Fruit fly (Drosophila melanogaster) whole organism, embryonic: Measurements from ENCODE around the gene CG10970.

Experiments used
- B-H1 ChIP-seq: fragments of 200-800 bp; sonication (Bioruptor generic); IDR thresholded peaks from 3 replicates; pipeline ENCODE4 v1.3.6; 2022; ENCODE audit warnings: missing biosample characterization, missing genetic modification characterization
- BEAF-32 ChIP-seq: fragments of 200-800 bp; sonication (Bioruptor generic); optimal IDR thresholded peaks from 3 replicates; lab custom pipeline; 2017; ENCODE audit warnings: missing biosample characterization, missing genetic modification characterization, mild to moderate bottlenecking, moderate library complexity, missing genetic modification reagents
- CG10959 ChIP-seq: fragments of 200-800 bp; sonication (Bioruptor generic); IDR thresholded peaks from 2 replicates; pipeline ENCODE4 v1.3.6; 2022; ENCODE audit warnings: missing biosample characterization, missing genetic modification characterization
- CG12071 ChIP-seq: fragments of 200-800 bp; sonication (Bioruptor generic); optimal IDR thresholded peaks from 3 replicates; lab custom pipeline; 2018; ENCODE audit warnings: missing biosample characterization, mild to moderate bottlenecking, missing genetic modification characterization
- CG12155 ChIP-seq: fragments of 200-800 bp; sonication (Bioruptor generic); optimal IDR thresholded peaks from 3 replicates; lab custom pipeline; 2016; ENCODE audit warnings: missing biosample characterization, missing genetic modification characterization
- CG12299 ChIP-seq: fragments of 200-800 bp; sonication (Bioruptor generic); optimal IDR thresholded peaks from 2 replicates; lab custom pipeline; 2018; ENCODE audit warnings: missing biosample characterization, mild to moderate bottlenecking, missing genetic modification characterization
- CG14014 ChIP-seq: fragments of 200-800 bp; sonication (Bioruptor generic); IDR thresholded peaks from 2 replicates; pipeline ENCODE4 v1.3.6; 2022; ENCODE audit warnings: missing biosample characterization, missing genetic modification characterization
- CG16779 ChIP-seq: fragments of 200-800 bp; sonication (Bioruptor generic); IDR thresholded peaks from 2 replicates; pipeline ENCODE4 v1.3.6; 2022; ENCODE audit warnings: missing biosample characterization, missing genetic modification characterization
- CG16863 ChIP-seq: fragments of 200-800 bp; sonication (Bioruptor generic); optimal IDR thresholded peaks from 3 replicates; lab custom pipeline; 2016; ENCODE audit warnings: missing biosample characterization, missing genetic modification characterization
- CG18619 ChIP-seq: fragments of 200-800 bp; sonication (Bioruptor generic); optimal IDR thresholded peaks from 3 replicates; lab custom pipeline; 2017; ENCODE audit warnings: missing biosample characterization, mild to moderate bottlenecking, missing genetic modification characterization
- CG2120 ChIP-seq: fragments of 200-800 bp; sonication (Bioruptor generic); optimal IDR thresholded peaks from 3 replicates; lab custom pipeline; 2016; ENCODE audit warnings: missing biosample characterization, missing genetic modification characterization
- CG32767 ChIP-seq: fragments of 200-800 bp; sonication (Bioruptor generic); IDR thresholded peaks from 2 replicates; pipeline ENCODE4 v1.3.6; 2022; ENCODE audit warnings: missing biosample characterization, missing genetic modification characterization
- CG4282 ChIP-seq: fragments of 200-800 bp; sonication (Bioruptor generic); optimal IDR thresholded peaks from 2 replicates; lab custom pipeline; 2016; ENCODE audit warnings: missing biosample characterization, missing genetic modification characterization
- CG5245 ChIP-seq: fragments of 200-800 bp; sonication (Bioruptor generic); optimal IDR thresholded peaks from 3 replicates; lab custom pipeline; 2016; ENCODE audit warnings: missing biosample characterization, missing genetic modification characterization
- CG7357 ChIP-seq: fragments of 200-800 bp; sonication (Bioruptor generic); IDR thresholded peaks from 3 replicates; pipeline ENCODE4 v1.3.6; 2022; ENCODE audit warnings: missing biosample characterization, missing genetic modification characterization
- CG7786 ChIP-seq: fragments of 200-800 bp; sonication (Bioruptor generic); optimal IDR thresholded peaks from 2 replicates; lab custom pipeline; 2016; ENCODE audit warnings: missing biosample characterization, missing genetic modification characterization
- CG7839 ChIP-seq: fragments of 200-800 bp; sonication (Bioruptor generic); optimal IDR thresholded peaks from 3 replicates; lab custom pipeline; 2018; ENCODE audit warnings: missing biosample characterization, mild to moderate bottlenecking, missing genetic modification characterization, moderate library complexity
- CG8924 ChIP-seq: fragments of 200-800 bp; optimal IDR thresholded peaks from 3 replicates; lab custom pipeline; 2019; ENCODE audit warnings: missing biosample characterization, mild to moderate bottlenecking, missing genetic modification characterization, moderate library complexity
- D19B ChIP-seq: fragments of 200-800 bp; sonication (Bioruptor generic); optimal IDR thresholded peaks from 2 replicates; lab custom pipeline; 2017; ENCODE audit warnings: missing biosample characterization, mild to moderate bottlenecking, missing genetic modification characterization
- ERR ChIP-seq: fragments of 200-800 bp; sonication (Bioruptor generic); optimal IDR thresholded peaks from 2 replicates; lab custom pipeline; 2016; ENCODE audit warnings: missing biosample characterization, missing genetic modification characterization
- Elba2 ChIP-seq: fragments of 200-800 bp; sonication (Bioruptor generic); optimal IDR thresholded peaks from 3 replicates; lab custom pipeline; 2016; ENCODE audit warnings: missing biosample characterization, missing genetic modification characterization
- Fer2 ChIP-seq: fragments of 200-800 bp; sonication (Bioruptor generic); optimal IDR thresholded peaks from 2 replicates; lab custom pipeline; 2018; ENCODE audit warnings: missing biosample characterization, mild to moderate bottlenecking, missing genetic modification characterization, moderate library complexity
- Fer3 ChIP-seq: fragments of 200-800 bp; sonication (Bioruptor generic); optimal IDR thresholded peaks from 2 replicates; lab custom pipeline; 2018; ENCODE audit warnings: missing biosample characterization, mild to moderate bottlenecking, missing genetic modification characterization, moderate library complexity
- HLH54F ChIP-seq: fragments of 200-800 bp; sonication (Bioruptor generic); optimal IDR thresholded peaks from 3 replicates; lab custom pipeline; 2016; ENCODE audit warnings: missing biosample characterization, missing genetic modification characterization
- Hr51 ChIP-seq, 2 experiments: fragments of 200-800 bp; sonication (Bioruptor generic); optimal IDR thresholded peaks; 2 replicates in 1 of 2; 3 replicates in 1 of 2; lab custom pipeline; 2016 to 2018; ENCODE audit warnings: missing biosample characterization in 2 of 2, missing genetic modification characterization in 2 of 2, mild to moderate bottlenecking in 1 of 2, moderate library complexity in 1 of 2
- Hr78 ChIP-seq, 2 experiments: fragments of 200-800 bp in 1 of 2; fragments of >200 bp in 1 of 2; sonication (Bioruptor generic) in 1 of 2; optimal IDR thresholded peaks; 2 replicates each; lab custom pipeline; 2017 to 2019; ENCODE audit warnings: missing biosample characterization in 2 of 2, missing genetic modification characterization in 2 of 2, mild to moderate bottlenecking in 1 of 2, moderate library complexity in 1 of 2
- MESR4 ChIP-seq: fragments of 200-800 bp; sonication (Bioruptor generic); optimal IDR thresholded peaks from 2 replicates; lab custom pipeline; 2018; ENCODE audit warnings: missing biosample characterization, mild to moderate bottlenecking, missing genetic modification characterization, moderate library complexity
- MTF-1 ChIP-seq: fragments of 200-800 bp; sonication (Bioruptor generic); optimal IDR thresholded peaks from 2 replicates; lab custom pipeline; 2018; ENCODE audit warnings: missing biosample characterization, mild to moderate bottlenecking, missing genetic modification characterization, borderline replicate concordance
- NFAT ChIP-seq: fragments of 200-800 bp; sonication (Bioruptor generic); IDR thresholded peaks from 2 replicates; pipeline ENCODE4 v1.3.6; 2022; ENCODE audit warnings: missing biosample characterization, missing genetic modification characterization
- NfI ChIP-seq: fragments of 200-800 bp; sonication (Bioruptor generic); optimal IDR thresholded peaks from 3 replicates; lab custom pipeline; 2018; ENCODE audit warnings: missing biosample characterization, mild to moderate bottlenecking, missing genetic modification characterization, moderate library complexity
- Stat92E ChIP-seq, 3 experiments: fragments of >200 bp in 2 of 3; fragments of 200-800 bp in 1 of 3; sonication (Bioruptor generic) in 1 of 3; optimal IDR thresholded peaks; 2 replicates each; lab custom pipeline; 2017 to 2019; ENCODE audit warnings: missing biosample characterization in 3 of 3, missing genetic modification characterization in 3 of 3, mild to moderate bottlenecking in 1 of 3, moderate library complexity in 1 of 3
- Vsx1 ChIP-seq: fragments of 200-800 bp; sonication (Bioruptor generic); optimal IDR thresholded peaks from 2 replicates; lab custom pipeline; 2017; ENCODE audit warnings: missing biosample characterization, mild to moderate bottlenecking, missing genetic modification characterization, missing genetic modification reagents
- ash1 ChIP-seq: fragments of 200-800 bp; sonication (Bioruptor generic); optimal IDR thresholded peaks from 2 replicates; lab custom pipeline; 2018; ENCODE audit warnings: missing biosample characterization, mild to moderate bottlenecking, missing genetic modification characterization
- bbx ChIP-seq: fragments of 200-800 bp; sonication (Bioruptor generic); IDR thresholded peaks from 2 replicates; pipeline ENCODE4 v1.3.6; 2022; ENCODE audit warnings: missing biosample characterization, missing genetic modification characterization; ENCODE audit not compliant: partially characterized antibody
- chn ChIP-seq: fragments of 200-800 bp; sonication (Bioruptor generic); optimal IDR thresholded peaks from 2 replicates; lab custom pipeline; 2016; ENCODE audit warnings: missing biosample characterization, missing genetic modification characterization
- dati ChIP-seq: fragments of 200-800 bp; sonication (Bioruptor generic); IDR thresholded peaks from 2 replicates; pipeline ENCODE4 v1.3.6; 2022; ENCODE audit warnings: missing biosample characterization, missing genetic modification characterization
- disco-r ChIP-seq: fragments of 200-800 bp; sonication (Bioruptor generic); optimal IDR thresholded peaks from 2 replicates; lab custom pipeline; 2016; ENCODE audit warnings: missing biosample characterization, missing genetic modification characterization
- exex ChIP-seq: fragments of 200-800 bp; sonication (Bioruptor generic); optimal IDR thresholded peaks from 4 replicates; lab custom pipeline; 2018; ENCODE audit warnings: missing biosample characterization, mild to moderate bottlenecking, missing genetic modification characterization, moderate library complexity
- gem ChIP-seq: fragments of 200-800 bp; sonication (Bioruptor generic); optimal IDR thresholded peaks from 2 replicates; lab custom pipeline; 2019; ENCODE audit warnings: missing biosample characterization, mild to moderate bottlenecking, missing genetic modification characterization, moderate library complexity
- gro ChIP-seq: fragments of 200-800 bp; sonication (Bioruptor generic); optimal IDR thresholded peaks from 2 replicates; lab custom pipeline; 2016; ENCODE audit warnings: missing biosample characterization, missing genetic modification characterization
- her ChIP-seq: fragments of 200-800 bp; sonication (Bioruptor generic); optimal IDR thresholded peaks from 2 replicates; lab custom pipeline; 2016; ENCODE audit warnings: missing biosample characterization, missing genetic modification characterization
- jing ChIP-seq: fragments of 200-800 bp; sonication (Bioruptor generic); optimal IDR thresholded peaks from 2 replicates; lab custom pipeline; 2018; ENCODE audit warnings: missing biosample characterization, mild to moderate bottlenecking, missing genetic modification characterization
- lmd ChIP-seq: fragments of 200-800 bp; sonication (Bioruptor generic); IDR thresholded peaks from 2 replicates; pipeline ENCODE4 v1.3.6; 2022; ENCODE audit warnings: missing biosample characterization, missing genetic modification characterization
- oc ChIP-seq: fragments of 200-800 bp; sonication (Bioruptor generic); optimal IDR thresholded peaks from 2 replicates; lab custom pipeline; 2018; ENCODE audit warnings: missing biosample characterization, mild to moderate bottlenecking, missing genetic modification characterization, moderate library complexity
- p53 ChIP-seq: fragments of 200-800 bp; sonication (Bioruptor generic); optimal IDR thresholded peaks from 2 replicates; lab custom pipeline; 2016; ENCODE audit warnings: missing biosample characterization, missing genetic modification characterization
- pfk ChIP-seq: fragments of 200-800 bp; sonication (Bioruptor generic); optimal IDR thresholded peaks from 2 replicates; lab custom pipeline; 2018; ENCODE audit warnings: missing biosample characterization, mild to moderate bottlenecking, missing genetic modification characterization, moderate library complexity
- pros ChIP-seq: fragments of 200-800 bp; sonication (Bioruptor generic); optimal IDR thresholded peaks from 3 replicates; lab custom pipeline; 2019; ENCODE audit warnings: missing biosample characterization, mild to moderate bottlenecking, missing genetic modification characterization, moderate library complexity
- sc ChIP-seq, 3 experiments: fragments of >200 bp in 2 of 3; fragments of 200-800 bp in 1 of 3; sonication (Bioruptor generic) in 1 of 3; optimal IDR thresholded peaks; 2 replicates in 2 of 3; 3 replicates in 1 of 3; lab custom pipeline; 2017; ENCODE audit warnings: mild to moderate bottlenecking in 1 of 3, missing biosample characterization in 1 of 3, missing genetic modification characterization in 1 of 3, missing genetic modification reagents in 1 of 3
- tio ChIP-seq: fragments of 200-800 bp; sonication (Bioruptor generic); optimal IDR thresholded peaks from 2 replicates; lab custom pipeline; 2017; ENCODE audit warnings: missing biosample characterization, missing genetic modification characterization, inconsistent platforms
- wek ChIP-seq: fragments of 200-800 bp; sonication (Bioruptor generic); optimal IDR thresholded peaks from 3 replicates; lab custom pipeline; 2018; ENCODE audit warnings: missing biosample characterization, mild to moderate bottlenecking, missing genetic modification characterization, moderate library complexity
- yki ChIP-seq: fragments of >200 bp; optimal IDR thresholded peaks from 3 replicates; lab custom pipeline; 2018

Gene CG10970

DNA sequence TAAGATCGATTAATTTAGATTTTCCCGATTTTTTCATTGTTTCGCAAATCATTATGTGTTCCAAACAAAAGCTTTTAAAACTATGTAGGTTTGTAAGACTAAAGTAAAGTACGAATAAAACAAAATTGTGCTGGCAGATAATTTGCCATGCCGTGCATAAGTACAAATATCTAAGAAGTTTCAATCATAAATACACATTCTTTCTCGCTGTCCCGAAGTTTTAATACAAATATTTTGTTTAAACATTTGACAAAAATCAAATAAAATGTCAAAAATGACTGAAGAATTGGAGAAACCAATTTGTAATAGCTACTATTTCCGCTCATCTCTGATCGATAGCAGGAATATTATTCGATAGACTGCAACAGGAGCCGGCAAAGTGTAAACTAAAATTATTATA is 11.4 kb upstream of the CG10970 start, which contains the start of gene APC4 (continued):
- TF ChIP-seq Stat92E (GFP tag; optimal IDR thresholded peaks at IDR 0.05; lab: Kevin White, UChicago) = no peak
- TF ChIP-seq disco-r = no peak
- peak; percentile 28 for TF ChIP-seq CG8924 (tag; lab: Kevin White, UChicago)
- TF ChIP-seq CG7839 (tag; lab: Kevin White, UChicago) = peak; percentile 39
- no peak for TF ChIP-seq Vsx1 (GFP tag; lab: Kevin White, UChicago)
- no peak for TF ChIP-seq ash1 (GFP tag; lab: Kevin White, UChicago)
- no peak for TF ChIP-seq chn
- TF ChIP-seq CG12155 (GFP tag; lab: Kevin White, UChicago) = no peak
- TF ChIP-seq pros (GFP tag; lab: Kevin White, UChicago) = no peak
- TF ChIP-seq CG12299 = no peak
- no peak for TF ChIP-seq NFAT (GFP tag; lab: Robert Waterston, UW)
- no peak for TF ChIP-seq oc (tag; lab: Kevin White, UChicago)
- peak; percentile 47 for TF ChIP-seq BEAF-32
- TF ChIP-seq CG7357 = no peak
- no peak for TF ChIP-seq CG14014
- TF ChIP-seq CG18619 (GFP tag; lab: Kevin White, UChicago) = no peak
- peak; percentile 9 for TF ChIP-seq CG7786 (GFP tag; lab: Kevin White, UChicago)
- no peak for TF ChIP-seq CG16863
- no peak for TF ChIP-seq her (GFP tag; lab: Kevin White, UChicago)
- no peak for TF ChIP-seq CG16779 (GFP tag; lab: Robert Waterston, UW)
- TF ChIP-seq HLH54F (GFP tag; lab: Kevin White, UChicago) = no peak
- TF ChIP-seq D19B (GFP tag; lab: Kevin White, UChicago) = no peak
- TF ChIP-seq Hr78 (GFP tag; optimal IDR thresholded peaks at IDR 0.05; lab: Kevin White, UChicago) = no peak
- no peak for TF ChIP-seq ERR (GFP tag; lab: Kevin White, UChicago)
- no peak for TF ChIP-seq CG12071
- TF ChIP-seq bbx (GFP tag; lab: Robert Waterston, UW) = no peak
- TF ChIP-seq tio (GFP tag; lab: Kevin White, UChicago) = no peak
- TF ChIP-seq B-H1 (GFP tag; lab: Robert Waterston, UW) = no peak
- TF ChIP-seq p53 (GFP tag; lab: Kevin White, UChicago) = no peak
- TF ChIP-seq dati (GFP tag; lab: Robert Waterston, UW) = no peak
- no peak for TF ChIP-seq Fer2 (tag; lab: Kevin White, UChicago)
- no peak for TF ChIP-seq CG5245 (GFP tag; lab: Kevin White, UChicago)
- no peak for TF ChIP-seq CG10959
- TF ChIP-seq gro (GFP tag; lab: Kevin White, UChicago) = no peak
- TF ChIP-seq MTF-1 (GFP tag; lab: Kevin White, UChicago) = no peak
- no peak for TF ChIP-seq pfk
- peak; percentile 0 for TF ChIP-seq Fer3 (tag; lab: Kevin White, UChicago)
- peak; percentile 56 for TF ChIP-seq CG2120 (GFP tag; lab: Kevin White, UChicago)
- no peak for TF ChIP-seq yki (lab: Kevin White, UChicago)
- no peak for TF ChIP-seq gem (tag; lab: Kevin White, UChicago)
- no peak for TF ChIP-seq sc (optimal IDR thresholded peaks at IDR 0.05; lab: Kevin White, UChicago)
- no peak for TF ChIP-seq sc (GFP tag; optimal IDR thresholded peaks at IDR 0.05; lab: Kevin White, UChicago)
- TF ChIP-seq exex = no peak
- TF ChIP-seq Elba2 (GFP tag; lab: Kevin White, UChicago) = no peak
- TF ChIP-seq wek (GFP tag; lab: Kevin White, UChicago) = no peak
- no peak for TF ChIP-seq MESR4 (GFP tag; lab: Kevin White, UChicago)
- no peak for TF ChIP-seq CG32767 (GFP tag; lab: Robert Waterston, UW)
- TF ChIP-seq CG4282 (GFP tag; lab: Kevin White, UChicago) = no peak
- no peak for TF ChIP-seq jing
- peak in 1 of 2 experiments; percentile 41 for TF ChIP-seq Hr51 (GFP tag; optimal IDR thresholded peaks at IDR 0.05; lab: Kevin White, UChicago)
- no peak for TF ChIP-seq lmd (GFP tag; lab: Robert Waterston, UW)
- no peak for TF ChIP-seq NfI (GFP tag; lab: Kevin White, UChicago)
